Fruit fly (Drosophila melanogaster): ENCODE data around the gene grass.
A peak's percentile ranks its signal among the peaks of the same experiment; 100 is the strongest.

The grass gene

DNA sequence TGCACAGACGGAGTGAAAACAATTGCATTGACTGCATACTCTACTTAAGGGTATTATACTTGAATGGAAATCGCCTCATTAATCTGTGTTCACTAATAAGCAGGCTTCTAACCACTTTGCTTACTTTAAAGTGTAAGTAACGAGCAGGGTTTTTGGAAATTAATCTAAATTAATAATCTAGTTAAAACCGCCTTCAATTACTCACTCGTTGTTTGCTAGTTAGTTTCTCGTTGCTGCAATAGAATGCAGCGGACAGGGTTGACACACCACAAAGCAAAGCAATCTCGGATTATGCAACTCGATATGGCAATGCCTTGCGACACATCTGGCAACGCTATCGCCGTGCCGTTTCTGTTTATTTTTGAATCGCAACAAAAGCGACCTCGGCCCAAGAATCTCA lies 17.8 kb upstream of the grass start (continued):
- TF ChIP-seq CG34406 (GFP tag; optimal IDR thresholded peaks at IDR 0.05) (peak; percentile 72), CG10631 (GFP tag; optimal IDR thresholded peaks at IDR 0.05) (peak; percentile 37), Smox (GFP tag; optimal IDR thresholded peaks at IDR 0.05) (peak; percentile 68), CG11294 (GFP tag; IDR thresholded peaks at IDR 0.05) (no peak), Eip75B (GFP tag; optimal IDR thresholded peaks at IDR 0.05) (peak; percentile 75), fd85E (GFP tag; optimal IDR thresholded peaks at IDR 0.05) (no peak), CG6276 (GFP tag; optimal IDR thresholded peaks at IDR 0.05) (peak; percentile 26), spab (GFP tag; optimal IDR thresholded peaks at IDR 0.05) (peak; percentile 26), vri (GFP tag; optimal IDR thresholded peaks at IDR 0.05) (peak; percentile 49), dsx (GFP tag; optimal IDR thresholded peaks at IDR 0.05; ENCODE audit: poor library complexity, severe bottlenecking) (peak; percentile 14), net (GFP tag; optimal IDR thresholded peaks at IDR 0.05) (peak; percentile 38), CG8119 (GFP tag; IDR thresholded peaks at IDR 0.05) (no peak), CG4318 (GFP tag; optimal IDR thresholded peaks at IDR 0.05) (peak; percentile 37), CG11762 (GFP tag; optimal IDR thresholded peaks at IDR 0.05; ENCODE audit: insufficient read depth) (peak; percentile 41), Hr38 (GFP tag; optimal IDR thresholded peaks at IDR 0.05) (no peak)

DNA sequence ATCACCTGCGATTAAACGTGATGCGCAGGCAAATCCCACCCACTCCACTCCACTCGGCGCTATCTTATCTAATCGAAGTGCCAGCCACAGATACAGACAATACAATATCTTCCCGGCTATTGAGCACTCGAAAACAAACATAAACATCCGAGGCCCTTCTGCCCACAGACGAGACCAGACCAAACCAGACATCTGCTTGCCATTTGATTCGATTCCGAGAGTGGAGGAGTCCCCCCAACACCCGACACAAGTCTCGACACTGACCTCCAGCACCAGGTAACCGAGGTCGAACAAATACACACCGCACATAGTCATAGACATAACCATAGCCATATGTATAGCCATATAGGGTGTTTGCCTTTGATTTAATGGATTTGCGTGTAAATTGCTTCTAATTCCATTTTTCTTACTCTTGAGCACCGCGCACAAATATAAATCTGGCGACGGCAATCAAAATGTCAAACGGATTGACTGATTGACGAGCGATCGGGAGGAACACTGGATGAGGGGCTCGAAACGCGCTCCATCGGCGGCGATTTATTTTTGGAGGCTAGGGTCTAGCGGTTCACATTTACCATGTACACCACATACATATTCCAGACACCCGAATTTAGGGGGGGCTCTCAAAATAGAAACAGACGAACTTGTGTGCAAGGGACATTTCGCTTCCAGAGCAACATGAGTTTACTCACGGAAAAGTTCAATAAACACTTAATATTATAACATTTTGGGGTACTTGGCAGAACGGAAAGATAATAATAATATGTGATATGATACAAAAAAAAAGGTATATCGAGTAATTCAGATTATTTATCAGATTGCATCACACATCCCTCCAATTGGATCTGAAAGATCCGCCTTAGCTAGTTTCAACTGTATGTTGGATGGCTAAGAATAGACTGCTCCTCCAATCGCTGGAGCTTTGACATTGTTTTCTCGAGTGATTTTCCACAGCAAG lies 8.7 kb upstream of the grass start:
- TF ChIP-seq CG10631 (GFP tag; optimal IDR thresholded peaks at IDR 0.05), result no peak
- peak; percentile 61 for TF ChIP-seq fkh (GFP tag; optimal IDR thresholded peaks at IDR 0.05)

DNA sequence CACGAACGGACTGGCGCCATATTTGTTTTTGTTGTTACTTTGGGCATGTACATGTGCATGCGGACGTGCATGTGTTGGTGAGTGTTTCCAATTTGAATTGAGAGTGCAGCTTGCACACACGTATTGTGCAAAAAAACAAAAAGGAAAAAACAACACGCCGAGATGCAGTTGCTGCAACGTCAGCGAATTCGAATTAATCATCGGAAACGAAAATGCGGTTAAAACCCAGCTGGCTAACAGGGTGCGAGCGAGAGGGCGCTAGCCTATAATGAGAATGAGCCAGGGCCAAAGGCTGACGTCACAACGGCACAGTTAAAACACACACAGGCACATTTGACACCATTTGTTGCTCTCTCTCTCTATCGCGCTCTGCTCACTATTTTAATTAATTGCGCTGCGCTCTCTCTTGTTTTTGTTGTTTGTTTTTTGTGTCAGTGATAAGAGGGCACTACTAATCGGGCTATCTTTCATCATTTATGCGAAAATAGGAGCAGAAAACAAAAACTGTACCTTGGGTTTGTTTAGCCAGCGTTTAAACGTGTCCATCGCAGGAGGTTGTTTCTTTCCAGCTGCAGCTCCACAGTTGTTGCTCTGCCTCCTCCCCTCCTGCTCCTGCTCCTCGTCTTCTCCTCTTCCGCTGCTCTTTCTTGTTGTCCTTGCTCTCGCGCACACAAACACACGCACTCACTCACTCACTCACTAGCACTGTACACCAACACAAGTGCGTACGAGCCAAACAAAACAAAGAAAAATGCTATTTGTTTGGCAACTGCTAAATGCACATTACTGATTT lies 7.7 kb upstream of the grass start:
- TF ChIP-seq CG15336 (GFP tag; IDR thresholded peaks at IDR 0.05) (no peak), Smox (GFP tag; optimal IDR thresholded peaks at IDR 0.05) (no peak), Sox15 (GFP tag; optimal IDR thresholded peaks at IDR 0.05) (no peak), vri (GFP tag; optimal IDR thresholded peaks at IDR 0.05) (peak; percentile 33), Ets21C (GFP tag; optimal IDR thresholded peaks at IDR 0.05) (no peak), CG6276 (GFP tag; optimal IDR thresholded peaks at IDR 0.05) (peak; percentile 16), pdm3 (GFP tag; optimal IDR thresholded peaks at IDR 0.05) (no peak), fd85E (GFP tag; optimal IDR thresholded peaks at IDR 0.05) (no peak), Ets96B (tag; optimal IDR thresholded peaks at IDR 0.05) (no peak), CG16779 (tag; optimal IDR thresholded peaks at IDR 0.05) (peak; percentile 37), Eip78C (GFP tag) (peak; percentile 57), CG11762 (GFP tag; optimal IDR thresholded peaks at IDR 0.05; ENCODE audit: insufficient read depth) (no peak)

DNA sequence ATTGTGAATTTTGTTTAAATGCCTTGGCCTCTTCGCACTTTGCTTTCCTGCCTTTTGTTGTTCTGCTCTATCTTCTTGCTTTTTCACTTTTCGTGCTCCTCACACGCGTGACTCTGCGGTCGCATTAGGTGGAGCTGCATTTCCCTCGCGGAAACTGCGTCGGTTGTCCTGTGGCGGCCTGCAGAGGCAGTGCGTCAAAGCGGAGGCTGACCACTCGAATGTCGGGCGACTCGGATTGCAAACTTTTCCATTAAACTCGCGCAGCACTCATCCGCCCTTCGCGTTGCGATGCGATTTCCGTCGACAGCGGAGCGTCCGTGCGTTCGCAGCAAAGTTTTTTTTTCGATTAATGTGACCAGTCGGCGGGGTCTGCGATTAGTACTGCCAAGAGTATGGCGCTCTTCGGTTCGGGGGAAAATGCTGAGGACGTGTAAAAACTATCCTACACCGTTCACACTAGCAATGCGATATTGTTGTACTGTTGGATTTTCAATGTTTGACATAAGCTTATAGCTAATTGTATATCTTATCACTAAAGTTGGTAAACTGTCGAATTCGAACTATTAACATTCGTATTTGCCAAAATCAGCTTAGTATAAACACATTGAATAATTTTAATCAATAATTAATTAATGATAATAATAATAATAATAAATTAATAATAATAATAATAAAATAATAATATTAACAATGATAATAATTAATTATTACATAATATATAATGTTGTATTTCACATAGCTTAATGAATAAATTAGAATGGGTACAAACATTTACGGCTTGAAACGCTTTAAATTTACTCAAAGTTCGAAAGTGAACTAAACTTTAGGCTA lies 6.8 kb upstream of the grass start, which contains the start of gene CG6051:
Gene CG6051, minus strand, starts transcription at position 385 of the 831 bp plus-strand sequence.
- TF ChIP-seq Hr39 (GFP tag; optimal IDR thresholded peaks at IDR 0.05) (peak; percentile 48), CG9139 (GFP tag; optimal IDR thresholded peaks at IDR 0.05) (no peak), Smox (GFP tag; optimal IDR thresholded peaks at IDR 0.05) (peak; percentile 41), CG6792 (GFP tag; optimal IDR thresholded peaks at IDR 0.05) (peak; percentile 28), CG10631 (GFP tag; optimal IDR thresholded peaks at IDR 0.05) (peak; percentile 41), Eip75B (GFP tag; optimal IDR thresholded peaks at IDR 0.05) (peak; percentile 28), CG16779 (tag; optimal IDR thresholded peaks at IDR 0.05) (peak; percentile 37), CG31627 (GFP tag; optimal IDR thresholded peaks at IDR 0.05) (peak; percentile 61), Hr4 (GFP tag; optimal IDR thresholded peaks at IDR 0.05) (peak; percentile 54), Lpt (GFP tag; optimal IDR thresholded peaks at IDR 0.05) (no peak), Gug (GFP tag; IDR thresholded peaks at IDR 0.05) (no peak), Blimp-1 (GFP tag; optimal IDR thresholded peaks at IDR 0.05) (no peak), CG11294 (GFP tag; IDR thresholded peaks at IDR 0.05) (no peak), svp (GFP tag) (peak; percentile 84), Ets96B (tag; optimal IDR thresholded peaks at IDR 0.05) (no peak), CG15336 (GFP tag; IDR thresholded peaks at IDR 0.05) (no peak), Sox14 (GFP tag; optimal IDR thresholded peaks at IDR 0.05) (peak; percentile 34), OdsH (GFP tag; optimal IDR thresholded peaks at IDR 0.05) (peak; percentile 38), dsx (GFP tag; optimal IDR thresholded peaks at IDR 0.05; ENCODE audit: poor library complexity, severe bottlenecking) (peak; percentile 7), CG11762 (GFP tag; optimal IDR thresholded peaks at IDR 0.05; ENCODE audit: insufficient read depth) (no peak), CG3032 (tag; optimal IDR thresholded peaks at IDR 0.05) (peak; percentile 37), fd85E (GFP tag; optimal IDR thresholded peaks at IDR 0.05) (no peak), topi (GFP tag; optimal IDR thresholded peaks at IDR 0.05) (peak; percentile 35), CG1621 (tag; optimal IDR thresholded peaks at IDR 0.05) (no peak), eg (GFP tag; IDR thresholded peaks at IDR 0.05) (no peak), CG7368 (GFP tag; optimal IDR thresholded peaks at IDR 0.05) (no peak)
